Fruit fly (Drosophila melanogaster) S2 (cell line): ENCODE measurements around the gene Eig71Eb.

Experiments
- CG8478 ChIP-seq: fragments of >200 bp; optimal IDR thresholded peaks from 2 replicates; lab custom pipeline; 2018
- CTCF ChIP-seq, 2 experiments: fragments of >200 bp; optimal IDR thresholded peaks; 2 replicates each; lab custom pipeline; 2018

DNA sequence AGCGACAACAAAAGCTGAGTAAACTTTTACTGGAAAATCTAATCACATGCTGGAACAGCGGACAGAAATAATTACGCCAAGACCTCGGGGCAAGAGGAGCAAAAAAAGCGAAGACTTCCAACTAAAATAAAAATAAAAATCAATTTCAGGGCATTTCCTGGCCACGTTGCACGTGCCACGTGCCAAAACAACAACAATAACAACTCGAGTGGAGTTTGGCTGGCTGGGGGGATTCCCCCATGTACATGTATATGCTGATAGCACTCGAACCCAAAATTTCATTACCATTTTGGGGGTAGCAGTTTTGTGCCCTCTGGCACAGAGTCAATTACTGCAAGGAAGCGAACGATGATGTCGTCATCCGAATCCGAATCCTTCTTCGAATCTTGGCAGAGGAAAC lies 12.8 kb downstream of the Eig71Eb start:
- TF ChIP-seq CTCF (optimal IDR thresholded peaks at IDR 0.05; lab: Kevin White, UChicago) (no peak), CG8478 (lab: Kevin White, UChicago) (no peak)
